Fruit fly (Drosophila melanogaster) S2 (cell line): ENCODE measurements around the gene mus304.

Experiments used
- CG8478 ChIP-seq: fragments of >200 bp; optimal IDR thresholded peaks from 2 replicates; lab custom pipeline; 2018
- CTCF ChIP-seq, 2 experiments: fragments of >200 bp; optimal IDR thresholded peaks; 2 replicates each; lab custom pipeline; 2018

dm6 chr3L:18147596-18147995 lies 38.0 kb downstream of the mus304 start:
- TF ChIP-seq CG8478 (lab: Kevin White, UChicago) (no peak), CTCF (optimal IDR thresholded peaks at IDR 0.05; lab: Kevin White, UChicago) (no peak)
